Fruit fly (Drosophila melanogaster): ENCODE measurements around the gene CG43773.

CG43773 gene

DNA sequence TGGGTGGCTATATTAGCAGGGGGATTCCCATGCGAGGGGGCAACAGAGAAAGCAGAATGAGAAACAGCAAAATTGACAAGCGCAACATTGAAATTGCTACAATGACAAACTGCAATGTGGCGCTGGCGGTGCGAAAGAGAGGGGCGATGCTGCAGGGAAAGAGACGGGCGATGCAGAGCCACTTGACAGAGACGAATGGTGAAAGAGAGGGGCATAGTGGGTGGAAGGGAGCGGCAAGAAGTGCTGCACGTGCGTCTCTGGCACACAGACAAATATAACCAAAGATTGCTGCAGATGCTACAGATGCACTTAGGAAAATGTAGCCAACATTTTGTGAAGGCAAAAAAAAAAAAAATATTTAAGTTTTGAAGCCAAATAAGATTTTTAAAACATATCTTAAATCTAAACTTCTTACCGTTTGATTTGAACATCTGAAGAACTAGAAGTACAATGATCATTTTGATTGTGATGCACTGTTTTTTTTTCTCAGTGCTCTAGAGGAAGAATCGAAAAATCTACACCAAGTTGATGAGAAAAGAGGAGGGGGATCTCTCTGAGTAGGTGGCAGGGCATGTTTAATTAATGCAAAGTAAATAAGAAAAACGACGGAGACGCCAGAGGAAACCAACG, 37.8 kb downstream of the CG43773 start (continued):
- TF ChIP-seq CG14965 (GFP tag; optimal IDR thresholded peaks at IDR 0.05; ENCODE audit: borderline replicate concordance) (no peak), CG4360 (GFP tag; IDR thresholded peaks at IDR 0.05) (0 out of 2 replicates have a peak, but pooled peaks have one; percentile 47), fd64A (GFP tag; optimal IDR thresholded peaks at IDR 0.05) (no peak), Asciz (GFP tag; optimal IDR thresholded peaks at IDR 0.05) (peak; percentile 42), ssp (GFP tag; IDR thresholded peaks at IDR 0.05) (peak; percentile 52), HLH3B (GFP tag; IDR thresholded peaks at IDR 0.05) (peak; percentile 73), CG11723 (GFP tag; optimal IDR thresholded peaks at IDR 0.05) (no peak), wek (GFP tag; optimal IDR thresholded peaks at IDR 0.05) (no peak), toy (GFP tag; IDR thresholded peaks at IDR 0.05) (no peak), scrt (GFP tag; optimal IDR thresholded peaks at IDR 0.05) (no peak), btn (GFP tag; optimal IDR thresholded peaks at IDR 0.05) (no peak), sr (GFP tag; IDR thresholded peaks at IDR 0.05) (no peak), CTCF (GFP tag; optimal IDR thresholded peaks at IDR 0.05) (no peak), Aef1 (GFP tag; IDR thresholded peaks at IDR 0.05) (no peak), CG2129 (GFP tag; IDR thresholded peaks at IDR 0.05; ENCODE audit: partially characterized antibody) (no peak), ttk (GFP tag; IDR thresholded peaks at IDR 0.05) (peak; percentile 53; the same call in 1 of the 2 replicates), mld (GFP tag; IDR thresholded peaks at IDR 0.05; ENCODE audit: partially characterized antibody) (no peak), unpg (GFP tag; optimal IDR thresholded peaks at IDR 0.05) (peak; percentile 76), CrebB (tag; optimal IDR thresholded peaks at IDR 0.05) (no peak), CG2202 (tag; optimal IDR thresholded peaks at IDR 0.05) (peak; percentile 80), ham (GFP tag; IDR thresholded peaks at IDR 0.05) (no peak), Nf-YB (GFP tag; optimal IDR thresholded peaks at IDR 0.05) (peak; percentile 38), Taf1 (GFP tag; IDR thresholded peaks at IDR 0.05) (no peak), CG3065 (GFP tag; optimal IDR thresholded peaks at IDR 0.05) (peak; percentile 17), CG17829 (tag; optimal IDR thresholded peaks at IDR 0.05) (peak; percentile 82), CG4617 (GFP tag; optimal IDR thresholded peaks at IDR 0.05; ENCODE audit: borderline replicate concordance) (no peak), Oaz (GFP tag; IDR thresholded peaks at IDR 0.05) (no peak), CG1602 (GFP tag; optimal IDR thresholded peaks at IDR 0.05) (peak; percentile 68), H2.0 (GFP tag; IDR thresholded peaks at IDR 0.05) (peak; percentile 53; the same call in 1 of the 2 replicates), ara (GFP tag; IDR thresholded peaks at IDR 0.05) (peak; percentile 71; the same call in 1 of the 2 replicates), ERR (GFP tag; optimal IDR thresholded peaks at IDR 0.05) (no peak), NC2α (GFP tag; optimal IDR thresholded peaks at IDR 0.05) (no peak), Med (GFP tag) (peak; percentile 71), CG1024 (GFP tag; IDR thresholded peaks at IDR 0.05) (peak; percentile 45), vvl (GFP tag; IDR thresholded peaks at IDR 0.05) (peak; percentile 76), CG14014 (GFP tag; IDR thresholded peaks at IDR 0.05) (no peak), CG13296 (GFP tag; optimal IDR thresholded peaks at IDR 0.05) (no peak), CG8388 (GFP tag; optimal IDR thresholded peaks at IDR 0.05) (peak; percentile 79), ranshi (GFP tag; IDR thresholded peaks at IDR 0.05) (peak; percentile 62; the same call in 1 of the 2 replicates), crc (GFP tag; optimal IDR thresholded peaks at IDR 0.05) (no peak), Stat92E (GFP tag; optimal IDR thresholded peaks at IDR 0.05) (no peak), CG9932 (GFP tag; IDR thresholded peaks at IDR 0.05) (no peak), CG10979 (tag; optimal IDR thresholded peaks at IDR 0.05) (peak; percentile 83), ftz-f1 (GFP tag; optimal IDR thresholded peaks at IDR 0.05) (no peak), CG31388 (GFP tag; optimal IDR thresholded peaks at IDR 0.05) (peak; percentile 5), pum (GFP tag; optimal IDR thresholded peaks at IDR 0.05) (peak; percentile 40), run (tag; optimal IDR thresholded peaks at IDR 0.05) (no peak), dysf (GFP tag; IDR thresholded peaks at IDR 0.05) (peak; percentile 31; the same call in 1 of the 3 replicates), Sry-β (GFP tag; optimal IDR thresholded peaks at IDR 0.05) (no peak), CG15696 (tag; optimal IDR thresholded peaks at IDR 0.05) (peak; percentile 54), Bgb (GFP tag; IDR thresholded peaks at IDR 0.05; ENCODE audit: partially characterized antibody) (no peak)

Data from whole organism, embryonic.